Fruit fly (Drosophila melanogaster): ENCODE results near the gene Cnx99A.

Gene Cnx99A

dm6 chr3R:29269204-29269603, 50.2 kb downstream of the Cnx99A start:
- TF ChIP-seq HLH106 (tag; optimal IDR thresholded peaks at IDR 0.05) (no peak), Dif (GFP tag; optimal IDR thresholded peaks at IDR 0.05; ENCODE audit: partially characterized antibody) (no peak), dsf (GFP tag; optimal IDR thresholded peaks at IDR 0.05; ENCODE audit: borderline replicate concordance) (no peak), br (GFP tag; optimal IDR thresholded peaks at IDR 0.05) (no peak), ey (GFP tag; optimal IDR thresholded peaks at IDR 0.05) (no peak), woc (GFP tag; optimal IDR thresholded peaks at IDR 0.05) (no peak), fru (GFP tag; optimal IDR thresholded peaks at IDR 0.05) (no peak), h (GFP tag; optimal IDR thresholded peaks at IDR 0.05) (no peak), Rel (GFP tag; optimal IDR thresholded peaks at IDR 0.05) (no peak), Rel (tag; optimal IDR thresholded peaks at IDR 0.05) (no peak), N (GFP tag; optimal IDR thresholded peaks at IDR 0.05) (no peak), GATAd (GFP tag; optimal IDR thresholded peaks at IDR 0.05) (no peak), psq (GFP tag; optimal IDR thresholded peaks at IDR 0.05) (no peak), foxo (GFP tag; optimal IDR thresholded peaks at IDR 0.05) (no peak), sage (GFP tag; optimal IDR thresholded peaks at IDR 0.05) (no peak), pan (optimal IDR thresholded peaks at IDR 0.05) (no peak), Hr83 (GFP tag; optimal IDR thresholded peaks at IDR 0.05; ENCODE audit: poor library complexity, severe bottlenecking) (no peak), dmrt93B (GFP tag; optimal IDR thresholded peaks at IDR 0.05) (no peak), Sp1 (GFP tag; optimal IDR thresholded peaks at IDR 0.05) (no peak), CrebA (GFP tag; optimal IDR thresholded peaks at IDR 0.05; ENCODE audit: borderline replicate concordance) (no peak), Hnf4 (GFP tag; optimal IDR thresholded peaks at IDR 0.05) (no peak)

DNA sequence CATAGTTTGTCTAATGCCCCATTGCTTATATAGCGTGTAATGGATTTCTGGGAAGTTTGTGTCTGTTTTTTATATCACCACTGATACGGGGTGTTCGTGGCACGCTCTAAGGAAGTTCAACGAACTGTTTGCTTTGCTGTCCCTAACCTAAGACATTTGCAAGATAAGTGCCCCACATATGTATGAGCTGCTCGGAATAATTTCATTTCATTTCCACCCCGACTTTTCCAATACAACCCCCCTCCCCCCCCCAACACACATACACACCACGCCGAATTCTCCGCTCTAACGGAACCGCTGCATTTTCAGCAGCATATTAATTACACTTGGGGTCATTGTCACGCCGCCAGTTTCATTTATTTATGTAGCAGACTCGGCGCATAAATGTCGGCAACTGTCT, 51.4 kb downstream of the Cnx99A start:
- TF ChIP-seq foxo (GFP tag; optimal IDR thresholded peaks at IDR 0.05): no peak
- TF ChIP-seq h (GFP tag; optimal IDR thresholded peaks at IDR 0.05): no peak
- no peak for TF ChIP-seq Abd-B (GFP tag; optimal IDR thresholded peaks at IDR 0.05)
- TF ChIP-seq Myc (optimal IDR thresholded peaks at IDR 0.05): no peak
- no peak for TF ChIP-seq CrebA (GFP tag; optimal IDR thresholded peaks at IDR 0.05; ENCODE audit: borderline replicate concordance)
- TF ChIP-seq jim (GFP tag; optimal IDR thresholded peaks at IDR 0.05): no peak
- TF ChIP-seq dmrt93B (GFP tag; optimal IDR thresholded peaks at IDR 0.05): no peak

- TF ChIP-seq Dif (GFP tag; optimal IDR thresholded peaks at IDR 0.05; ENCODE audit: partially characterized antibody) (no peak), Abd-B (GFP tag; optimal IDR thresholded peaks at IDR 0.05) (no peak), dsf (GFP tag; optimal IDR thresholded peaks at IDR 0.05; ENCODE audit: borderline replicate concordance) (no peak), h (GFP tag; optimal IDR thresholded peaks at IDR 0.05) (no peak)
Measured at dm6 chr3R:29266607-29267006, 52.8 kb downstream of the Cnx99A start.

Data from whole organism, wandering third instar larva.